Worm (Caenorhabditis elegans): ENCODE results near the gene rpl-39.

Gene rpl-39

ce11 chrV:7809320-7810256, 33.7 kb upstream of the rpl-39 start, which contains the start of gene ZK742.3:
ZK742.3 (minus strand) TSS chrV:7809912.
- no peak for TF ChIP-seq alr-1 (tag; optimal IDR thresholded peaks at IDR 0.05)
- peak; percentile 65 for TF ChIP-seq fos-1 (tag; optimal IDR thresholded peaks at IDR 0.05)
- no peak for TF ChIP-seq elt-1 (tag; optimal IDR thresholded peaks at IDR 0.05)
- no peak for TF ChIP-seq unc-39 (tag; optimal IDR thresholded peaks at IDR 0.05)
- no peak for TF ChIP-seq gmeb-1 (tag; optimal IDR thresholded peaks at IDR 0.05)
- TF ChIP-seq nhr-25 (tag; optimal IDR thresholded peaks at IDR 0.05), result no peak
- TF ChIP-seq R02D3.7 (tag; optimal IDR thresholded peaks at IDR 0.05), result no peak
- TF ChIP-seq crh-2 (tag; optimal IDR thresholded peaks at IDR 0.05), result peak; percentile 19
- no peak for TF ChIP-seq nhr-23 (tag; optimal IDR thresholded peaks at IDR 0.05)
- no peak for TF ChIP-seq peb-1 (tag; optimal IDR thresholded peaks at IDR 0.05)
- TF ChIP-seq nhr-77 (tag; optimal IDR thresholded peaks at IDR 0.05), result no peak
- peak; percentile 12 for TF ChIP-seq nhr-129 (tag; optimal IDR thresholded peaks at IDR 0.05)
- no peak for TF ChIP-seq nhr-6 (tag; optimal IDR thresholded peaks at IDR 0.05)
- no peak for TF ChIP-seq sem-4 (tag; optimal IDR thresholded peaks at IDR 0.05)
- no peak for TF ChIP-seq ZK546.5 (tag; optimal IDR thresholded peaks at IDR 0.05)
- no peak for TF ChIP-seq lsy-2 (tag; optimal IDR thresholded peaks at IDR 0.05)
- no peak for TF ChIP-seq blmp-1 (tag; optimal IDR thresholded peaks at IDR 0.05; ENCODE audit: insufficient read depth)
- TF ChIP-seq sma-3 (GFP tag; optimal IDR thresholded peaks at IDR 0.05), result no peak
- no peak for TF ChIP-seq dmd-4 (tag; optimal IDR thresholded peaks at IDR 0.05)
- TF ChIP-seq sma-9 (GFP tag; optimal IDR thresholded peaks at IDR 0.05), result peak; percentile 47
- TF ChIP-seq sma-9 (tag; optimal IDR thresholded peaks at IDR 0.05), result no peak
- TF ChIP-seq mbf-1 (tag; optimal IDR thresholded peaks at IDR 0.05), result no peak

- TF ChIP-seq nhr-25 (tag; optimal IDR thresholded peaks at IDR 0.05), result no peak
- TF ChIP-seq F13H6.1 (tag; optimal IDR thresholded peaks at IDR 0.05), result no peak
- TF ChIP-seq nhr-10 (tag; optimal IDR thresholded peaks at IDR 0.05), result no peak
- no peak for TF ChIP-seq lsy-2 (tag; optimal IDR thresholded peaks at IDR 0.05)
- no peak for TF ChIP-seq nhr-21 (tag; optimal IDR thresholded peaks at IDR 0.05)
- no peak for TF ChIP-seq ceh-16 (tag; optimal IDR thresholded peaks at IDR 0.05)
- TF ChIP-seq nhr-23 (tag; optimal IDR thresholded peaks at IDR 0.05), result no peak
Observed at ce11 chrV:7808444-7808843, 32.6 kb upstream of the rpl-39 start.

ce11 chrV:7806629-7807028, 30.8 kb upstream of the rpl-39 start:
- TF ChIP-seq ama-1 (optimal IDR thresholded peaks at IDR 0.05), result peak; percentile 17
- no peak for TF ChIP-seq elt-1 (tag; optimal IDR thresholded peaks at IDR 0.05)

- TF ChIP-seq mab-5 (tag; optimal IDR thresholded peaks at IDR 0.05) (no peak), gmeb-1 (tag; optimal IDR thresholded peaks at IDR 0.05) (no peak), sma-9 (GFP tag; optimal IDR thresholded peaks at IDR 0.05) (no peak), sma-9 (tag; optimal IDR thresholded peaks at IDR 0.05) (no peak), unc-55 (GFP tag; optimal IDR thresholded peaks at IDR 0.05) (no peak), zag-1 (tag; optimal IDR thresholded peaks at IDR 0.05) (no peak), fos-1 (tag; optimal IDR thresholded peaks at IDR 0.05) (no peak), ceh-16 (tag; optimal IDR thresholded peaks at IDR 0.05) (no peak), lin-13 (GFP tag; optimal IDR thresholded peaks at IDR 0.05) (no peak), Y55F3AM.14 (GFP tag; optimal IDR thresholded peaks at IDR 0.05) (no peak), alr-1 (tag; optimal IDR thresholded peaks at IDR 0.05) (no peak)
Observed at ce11 chrV:7804801-7805163, 28.9 kb upstream of the rpl-39 start, which contains the start of gene xpo-1. xpo-1 (plus strand) TSS chrV:7805064.

ce11 chrV:7804064-7804800, 28.4 kb upstream of the rpl-39 start, which contains the start of gene uvs-1:
uvs-1 (minus strand) TSS chrV:7804208.
- TF ChIP-seq fos-1 (tag; optimal IDR thresholded peaks at IDR 0.05) (peak; percentile 45), nhr-129 (tag; optimal IDR thresholded peaks at IDR 0.05) (peak; percentile 73), nhr-21 (tag; optimal IDR thresholded peaks at IDR 0.05) (no peak), nhr-11 (tag; optimal IDR thresholded peaks at IDR 0.05) (no peak), nhr-12 (tag; optimal IDR thresholded peaks at IDR 0.05) (no peak), mdl-1 (tag; optimal IDR thresholded peaks at IDR 0.05) (no peak), ztf-11 (tag; optimal IDR thresholded peaks at IDR 0.05) (no peak), ztf-4 (tag; optimal IDR thresholded peaks at IDR 0.05) (no peak), R02D3.7 (tag; optimal IDR thresholded peaks at IDR 0.05) (no peak), F13H6.1 (tag; optimal IDR thresholded peaks at IDR 0.05) (no peak), alr-1 (tag; optimal IDR thresholded peaks at IDR 0.05) (no peak), mab-5 (tag; optimal IDR thresholded peaks at IDR 0.05) (no peak), Y55F3AM.14 (GFP tag; optimal IDR thresholded peaks at IDR 0.05) (no peak), sma-3 (GFP tag; optimal IDR thresholded peaks at IDR 0.05) (peak; percentile 37), peb-1 (tag; optimal IDR thresholded peaks at IDR 0.05) (no peak), nhr-77 (tag; optimal IDR thresholded peaks at IDR 0.05) (no peak), lin-13 (GFP tag; optimal IDR thresholded peaks at IDR 0.05) (no peak), mbf-1 (tag; optimal IDR thresholded peaks at IDR 0.05) (no peak), egl-27 (tag; optimal IDR thresholded peaks at IDR 0.05) (no peak), nhr-237 (tag; optimal IDR thresholded peaks at IDR 0.05) (no peak), blmp-1 (tag; optimal IDR thresholded peaks at IDR 0.05; ENCODE audit: insufficient read depth) (no peak), unc-39 (tag; optimal IDR thresholded peaks at IDR 0.05) (no peak), nhr-10 (tag; optimal IDR thresholded peaks at IDR 0.05) (no peak), lin-39 (tag; optimal IDR thresholded peaks at IDR 0.05) (no peak), lin-11 (tag; optimal IDR thresholded peaks at IDR 0.05) (no peak)

Data from whole organism, L2 larva.